Worm (Caenorhabditis elegans): ENCODE measurements around the gene eor-2.

ce11 chrX:14563818-14564217 is 39.0 kb upstream of the eor-2 start:
- TF ChIP-seq ama-1 (optimal IDR thresholded peaks at IDR 0.05) (no peak), tra-4 (tag; optimal IDR thresholded peaks at IDR 0.05) (no peak), hmbx-1 (tag; optimal IDR thresholded peaks at IDR 0.05) (no peak), pes-1 (GFP tag; IDR thresholded peaks at IDR 0.05) (no peak), F13C5.2 (tag; optimal IDR thresholded peaks at IDR 0.05) (no peak)
